Fruit fly (Drosophila melanogaster) whole organism, embryonic: ENCODE results near the gene alpha-Spec.

Experiments used
- Antp ChIP-seq: fragments of 200-800 bp; sonication (Bioruptor generic); optimal IDR thresholded peaks from 3 replicates; lab custom pipeline; 2016; ENCODE audit warnings: missing biosample characterization, missing genetic modification characterization
- Bgb ChIP-seq: fragments of 200-800 bp; sonication (Bioruptor generic); IDR thresholded peaks from 2 replicates; pipeline ENCODE4 v1.3.6; 2022; ENCODE audit warnings: missing biosample characterization, missing genetic modification characterization; ENCODE audit not compliant: partially characterized antibody
- CG11093 ChIP-seq: fragments of 200-800 bp; sonication (Bioruptor generic); IDR thresholded peaks from 3 replicates; pipeline ENCODE4 v1.3.6; 2022; ENCODE audit warnings: missing biosample characterization, missing genetic modification characterization
- CG11398 ChIP-seq: fragments of 200-800 bp; sonication (Bioruptor generic); optimal IDR thresholded peaks from 2 replicates; lab custom pipeline; 2016; ENCODE audit warnings: missing biosample characterization, missing genetic modification characterization
- CG12236 ChIP-seq: fragments of 200-800 bp; sonication (Bioruptor generic); optimal IDR thresholded peaks from 2 replicates; lab custom pipeline; 2016; ENCODE audit warnings: missing biosample characterization, missing genetic modification characterization
- CG15269 ChIP-seq: fragments of 200-800 bp; sonication (Bioruptor generic); optimal IDR thresholded peaks from 2 replicates; lab custom pipeline; 2018; ENCODE audit warnings: missing biosample characterization, mild to moderate bottlenecking, missing genetic modification characterization, moderate library complexity
- CG15514 ChIP-seq: fragments of 200-800 bp; sonication (Bioruptor generic); optimal IDR thresholded peaks from 3 replicates; lab custom pipeline; 2017; ENCODE audit warnings: missing biosample characterization, missing genetic modification characterization, mild to moderate bottlenecking, moderate library complexity, missing genetic modification reagents
- CG1603 ChIP-seq: fragments of 200-800 bp; sonication (Bioruptor generic); optimal IDR thresholded peaks from 2 replicates; lab custom pipeline; 2019; ENCODE audit warnings: missing biosample characterization, mild to moderate bottlenecking, missing genetic modification characterization, moderate library complexity
- CG1647 ChIP-seq: fragments of 200-800 bp; sonication (Bioruptor generic); optimal IDR thresholded peaks from 3 replicates; lab custom pipeline; 2016; ENCODE audit warnings: missing biosample characterization, missing genetic modification characterization
- CG16779 ChIP-seq: fragments of 200-800 bp; sonication (Bioruptor generic); IDR thresholded peaks from 2 replicates; pipeline ENCODE4 v1.3.6; 2022; ENCODE audit warnings: missing biosample characterization, missing genetic modification characterization
- CG2129 ChIP-seq: fragments of 200-800 bp; sonication (Bioruptor generic); IDR thresholded peaks from 2 replicates; pipeline ENCODE4 v1.3.6; 2022; ENCODE audit warnings: missing biosample characterization, missing genetic modification characterization; ENCODE audit not compliant: partially characterized antibody
- CG2678 ChIP-seq: fragments of 200-800 bp; sonication (Bioruptor generic); optimal IDR thresholded peaks from 3 replicates; lab custom pipeline; 2019; ENCODE audit warnings: missing biosample characterization, mild to moderate bottlenecking, missing genetic modification characterization, moderate library complexity
- CG6765 ChIP-seq: fragments of 200-800 bp; sonication (Bioruptor generic); optimal IDR thresholded peaks from 3 replicates; lab custom pipeline; 2017; ENCODE audit warnings: missing biosample characterization, mild to moderate bottlenecking, missing genetic modification characterization
- CG7556 ChIP-seq: fragments of 200-800 bp; sonication (Bioruptor generic); optimal IDR thresholded peaks from 2 replicates; lab custom pipeline; 2017; ENCODE audit warnings: missing biosample characterization, mild to moderate bottlenecking, missing genetic modification characterization
- CG7839 ChIP-seq: fragments of 200-800 bp; sonication (Bioruptor generic); optimal IDR thresholded peaks from 3 replicates; lab custom pipeline; 2018; ENCODE audit warnings: missing biosample characterization, mild to moderate bottlenecking, missing genetic modification characterization, moderate library complexity
- CG9727 ChIP-seq: fragments of 200-800 bp; sonication (Bioruptor generic); optimal IDR thresholded peaks from 3 replicates; lab custom pipeline; 2017; ENCODE audit warnings: missing biosample characterization, mild to moderate bottlenecking, missing genetic modification characterization
- CkIIα-i1 ChIP-seq: fragments of 200-800 bp; sonication (Bioruptor generic); IDR thresholded peaks from 2 replicates; pipeline ENCODE4 v1.3.6; 2022; ENCODE audit warnings: missing biosample characterization, missing genetic modification characterization
- Dfd ChIP-seq, 2 experiments: fragments of >200 bp; optimal IDR thresholded peaks; 2 replicates each; lab custom pipeline; 2017; ENCODE audit warnings: missing biosample characterization in 2 of 2, missing genetic modification characterization in 2 of 2
- Dip3 ChIP-seq: fragments of 200-800 bp; sonication (Bioruptor generic); optimal IDR thresholded peaks from 3 replicates; lab custom pipeline; 2016; ENCODE audit warnings: missing biosample characterization, missing genetic modification characterization
- Dll ChIP-seq: fragments of 200-800 bp; sonication (Bioruptor generic); IDR thresholded peaks from 4 replicates; pipeline ENCODE4 v1.3.6; 2022; ENCODE audit warnings: missing biosample characterization, missing genetic modification characterization; ENCODE audit not compliant: partially characterized antibody
- Eip74EF ChIP-seq, 2 experiments: fragments of 200-800 bp in 1 of 2; fragments of >200 bp in 1 of 2; sonication (Bioruptor generic) in 1 of 2; optimal IDR thresholded peaks; 2 replicates each; lab custom pipeline; 2017 to 2019; ENCODE audit warnings: missing biosample characterization in 2 of 2, missing genetic modification characterization in 2 of 2, mild to moderate bottlenecking in 1 of 2, moderate library complexity in 1 of 2
- Ets97D ChIP-seq: fragments of 200-800 bp; sonication (Bioruptor generic); optimal IDR thresholded peaks from 3 replicates; lab custom pipeline; 2016; ENCODE audit warnings: missing biosample characterization, missing genetic modification characterization
- H2.0 ChIP-seq: fragments of 200-800 bp; sonication (Bioruptor generic); IDR thresholded peaks from 2 replicates; pipeline ENCODE4 v1.3.6; 2022; ENCODE audit warnings: missing biosample characterization, missing genetic modification characterization
- Hr39 ChIP-seq: fragments of >200 bp; optimal IDR thresholded peaks from 2 replicates; lab custom pipeline; 2017
- Hr51 ChIP-seq, 2 experiments: fragments of 200-800 bp; sonication (Bioruptor generic); optimal IDR thresholded peaks; 2 replicates in 1 of 2; 3 replicates in 1 of 2; lab custom pipeline; 2016 to 2018; ENCODE audit warnings: missing biosample characterization in 2 of 2, missing genetic modification characterization in 2 of 2, mild to moderate bottlenecking in 1 of 2, moderate library complexity in 1 of 2
- Lim3 ChIP-seq: fragments of 200-800 bp; sonication (Bioruptor generic); IDR thresholded peaks from 2 replicates; pipeline ENCODE4 v1.3.6; 2022; ENCODE audit warnings: missing biosample characterization, missing genetic modification characterization
- Mes4 ChIP-seq: fragments of 200-800 bp; sonication (Bioruptor generic); optimal IDR thresholded peaks from 2 replicates; lab custom pipeline; 2016; ENCODE audit warnings: missing biosample characterization, missing genetic modification characterization
- NC2α ChIP-seq: fragments of 200-800 bp; sonication (Bioruptor generic); optimal IDR thresholded peaks from 2 replicates; lab custom pipeline; 2016; ENCODE audit warnings: missing biosample characterization, missing genetic modification characterization
- Oli ChIP-seq: fragments of 200-800 bp; sonication (Bioruptor generic); optimal IDR thresholded peaks from 2 replicates; lab custom pipeline; 2018; ENCODE audit warnings: missing biosample characterization, mild to moderate bottlenecking, missing genetic modification characterization, moderate library complexity
- Opbp ChIP-seq: fragments of 200-800 bp; sonication (Bioruptor generic); IDR thresholded peaks from 3 replicates; pipeline ENCODE4 v1.3.6; 2022; ENCODE audit warnings: missing biosample characterization, missing genetic modification characterization; ENCODE audit not compliant: partially characterized antibody
- Optix ChIP-seq: fragments of 200-800 bp; sonication (Bioruptor generic); IDR thresholded peaks from 3 replicates; pipeline ENCODE4 v1.3.6; 2022; ENCODE audit warnings: missing biosample characterization, missing genetic modification characterization
- Six4 ChIP-seq: fragments of 200-800 bp; sonication (Bioruptor generic); optimal IDR thresholded peaks from 2 replicates; lab custom pipeline; 2016; ENCODE audit warnings: missing biosample characterization, missing genetic modification characterization
- Vsx1 ChIP-seq: fragments of 200-800 bp; sonication (Bioruptor generic); optimal IDR thresholded peaks from 2 replicates; lab custom pipeline; 2017; ENCODE audit warnings: missing biosample characterization, mild to moderate bottlenecking, missing genetic modification characterization, missing genetic modification reagents
- ash1 ChIP-seq: fragments of 200-800 bp; sonication (Bioruptor generic); optimal IDR thresholded peaks from 2 replicates; lab custom pipeline; 2018; ENCODE audit warnings: missing biosample characterization, mild to moderate bottlenecking, missing genetic modification characterization
- bbx ChIP-seq: fragments of 200-800 bp; sonication (Bioruptor generic); IDR thresholded peaks from 2 replicates; pipeline ENCODE4 v1.3.6; 2022; ENCODE audit warnings: missing biosample characterization, missing genetic modification characterization; ENCODE audit not compliant: partially characterized antibody
- chif ChIP-seq, 2 experiments: fragments of 200-800 bp; sonication (Bioruptor generic); optimal IDR thresholded peaks; 3 replicates each; lab custom pipeline; 2016; ENCODE audit warnings: missing biosample characterization in 2 of 2, missing genetic modification characterization in 2 of 2
- dmrt99B ChIP-seq: fragments of 200-800 bp; sonication (Bioruptor generic); optimal IDR thresholded peaks from 2 replicates; lab custom pipeline; 2018; ENCODE audit warnings: missing biosample characterization, mild to moderate bottlenecking, missing genetic modification characterization, moderate library complexity
- fd96Cb ChIP-seq: fragments of 200-800 bp; sonication (Bioruptor generic); optimal IDR thresholded peaks from 2 replicates; lab custom pipeline; 2018; ENCODE audit warnings: missing biosample characterization, mild to moderate bottlenecking, missing genetic modification characterization, moderate library complexity
- fu2 ChIP-seq: fragments of 200-800 bp; sonication (Bioruptor generic); optimal IDR thresholded peaks from 2 replicates; lab custom pipeline; 2016; ENCODE audit warnings: missing biosample characterization, missing genetic modification characterization
- gro ChIP-seq: fragments of 200-800 bp; sonication (Bioruptor generic); optimal IDR thresholded peaks from 2 replicates; lab custom pipeline; 2016; ENCODE audit warnings: missing biosample characterization, missing genetic modification characterization
- ken ChIP-seq: fragments of 200-800 bp; sonication (Bioruptor generic); IDR thresholded peaks from 3 replicates; pipeline ENCODE4 v1.3.6; 2022; ENCODE audit warnings: missing biosample characterization, missing genetic modification characterization
- nerfin-1 ChIP-seq: fragments of 200-800 bp; sonication (Bioruptor generic); optimal IDR thresholded peaks from 3 replicates; lab custom pipeline; 2019; ENCODE audit warnings: missing biosample characterization, mild to moderate bottlenecking, missing genetic modification characterization, moderate library complexity
- pros ChIP-seq: fragments of 200-800 bp; sonication (Bioruptor generic); optimal IDR thresholded peaks from 3 replicates; lab custom pipeline; 2019; ENCODE audit warnings: missing biosample characterization, mild to moderate bottlenecking, missing genetic modification characterization, moderate library complexity
- psq ChIP-seq: fragments of 200-800 bp; sonication (Bioruptor generic); optimal IDR thresholded peaks from 2 replicates; lab custom pipeline; 2017; ENCODE audit warnings: missing biosample characterization, missing genetic modification characterization
- shn ChIP-seq: fragments of 200-800 bp; sonication (Bioruptor generic); optimal IDR thresholded peaks from 3 replicates; lab custom pipeline; 2016; ENCODE audit warnings: missing biosample characterization, missing genetic modification characterization
- sisA ChIP-seq: fragments of 200-800 bp; sonication (Bioruptor generic); IDR thresholded peaks from 2 replicates; pipeline ENCODE4 v1.3.6; 2022; ENCODE audit warnings: missing biosample characterization, missing genetic modification characterization
- trh ChIP-seq: fragments of 200-800 bp; sonication (Bioruptor generic); optimal IDR thresholded peaks from 2 replicates; lab custom pipeline; 2016; ENCODE audit warnings: missing biosample characterization, missing genetic modification characterization
- tup ChIP-seq: fragments of 200-800 bp; sonication (Bioruptor generic); optimal IDR thresholded peaks from 2 replicates; lab custom pipeline; 2016; ENCODE audit warnings: missing biosample characterization, mild to moderate bottlenecking, missing genetic modification characterization, moderate library complexity

alpha-Spec gene

dm6 chr3L:1740129-1740975, 54.8 kb downstream of the alpha-Spec start (continued):
- TF ChIP-seq trh (GFP tag; lab: Kevin White, UChicago) (peak; percentile 57), Vsx1 (no peak), ash1 (GFP tag; lab: Kevin White, UChicago) (no peak), Opbp (no peak), tup (GFP tag; lab: Kevin White, UChicago) (peak; percentile 10), shn (GFP tag; lab: Kevin White, UChicago) (peak; percentile 51), CG1647 (GFP tag; lab: Kevin White, UChicago) (no peak), Hr39 (lab: Kevin White, UChicago) (no peak), CG2129 (GFP tag; lab: Robert Waterston, UW) (no peak), Eip74EF (GFP tag; optimal IDR thresholded peaks at IDR 0.05; lab: Kevin White, UChicago) (peak in 1 of 2 experiments; percentile 70), CG1603 (peak; percentile 70), Bgb (GFP tag; lab: Robert Waterston, UW) (no peak), Dip3 (GFP tag; lab: Kevin White, UChicago) (peak; percentile 70), CG2678 (tag; lab: Kevin White, UChicago) (peak; percentile 66), Dfd (GFP tag; optimal IDR thresholded peaks at IDR 0.05; lab: Kevin White, UChicago) (no peak), Hr51 (GFP tag; optimal IDR thresholded peaks at IDR 0.05; lab: Kevin White, UChicago) (peak; percentile 34 to 83), CG12236 (GFP tag; lab: Kevin White, UChicago) (no peak), chif (GFP tag; optimal IDR thresholded peaks at IDR 0.05; lab: Kevin White, UChicago) (peak; percentile 44 to 61), CG9727 (GFP tag; lab: Kevin White, UChicago) (peak; percentile 24), Ets97D (GFP tag; lab: Kevin White, UChicago) (peak; percentile 19), CG6765 (no peak), ken (peak; percentile 53; the same call in 2 of the 3 replicates), Optix (GFP tag; lab: Robert Waterston, UW) (peak; percentile 70), gro (no peak), CG7556 (GFP tag; lab: Kevin White, UChicago) (peak; percentile 7), bbx (no peak), fu2 (GFP tag; lab: Kevin White, UChicago) (peak; percentile 38), CG11093 (0 out of 3 replicates have a peak, but pooled peaks have one; percentile 41), CG7839 (peak; percentile 59), CG15269 (tag; lab: Kevin White, UChicago) (peak; percentile 86), CG16779 (no peak), NC2α (GFP tag; lab: Kevin White, UChicago) (no peak), Lim3 (peak; percentile 53; the same call in 1 of the 2 replicates), fd96Cb (tag; lab: Kevin White, UChicago) (no peak), Dll (GFP tag; lab: Robert Waterston, UW) (no peak), dmrt99B (peak; percentile 77), Six4 (no peak), psq (GFP tag; lab: Kevin White, UChicago) (no peak), Oli (tag; lab: Kevin White, UChicago) (peak; percentile 83), CkIIα-i1 (GFP tag; lab: Robert Waterston, UW) (no peak), CG11398 (GFP tag; lab: Kevin White, UChicago) (peak; percentile 9), Antp (peak; percentile 57), H2.0 (GFP tag; lab: Robert Waterston, UW) (peak; percentile 77), pros (no peak), Mes4 (GFP tag; lab: Kevin White, UChicago) (no peak), sisA (GFP tag; lab: Robert Waterston, UW) (peak; percentile 71), nerfin-1 (tag; lab: Kevin White, UChicago) (peak; percentile 22), CG15514 (GFP tag; lab: Kevin White, UChicago) (no peak)
